Worm (Caenorhabditis elegans) whole organism, L4 larva: ENCODE measurements around the gene abhd-5.2.
A peak's percentile ranks its signal among the peaks of the same experiment; 100 is the strongest.

Source experiments
- D1046.2 ChIP-seq: fragments of 200-800 bp; sonication (Bioruptor generic); IDR thresholded peaks from 2 replicates; pipeline ENCODE4 v1.3.6; 2022; ENCODE audit warnings: missing genetic modification characterization, missing compliant biosample characterization
- F10B5.3 ChIP-seq: sonication (generic microtip); optimal IDR thresholded peaks from 2 replicates; lab custom pipeline; 2016; ENCODE audit warnings: mild to moderate bottlenecking, missing genetic modification characterization, missing compliant biosample characterization
- F49E8.2 ChIP-seq: sonication (generic microtip); optimal IDR thresholded peaks from 2 replicates; lab custom pipeline; 2016; ENCODE audit warnings: missing compliant biosample characterization, mild to moderate bottlenecking, missing genetic modification characterization, borderline replicate concordance
- R02D3.7 ChIP-seq: fragments of 150-350 bp; sonication (generic microtip); optimal IDR thresholded peaks from 3 replicates; lab custom pipeline; 2014; ENCODE audit warnings: missing biosample characterization, missing genetic modification characterization
- T20F7.1 ChIP-seq: fragments of 200-800 bp; sonication (Bioruptor generic); optimal IDR thresholded peaks from 2 replicates; lab custom pipeline; 2018; ENCODE audit warnings: mild to moderate bottlenecking, missing genetic modification characterization, missing compliant biosample characterization
- Y5F2A.4 ChIP-seq: fragments of 200-800 bp; sonication (Bioruptor generic); optimal IDR thresholded peaks from 2 replicates; lab custom pipeline; 2018; ENCODE audit warnings: mild to moderate bottlenecking, missing genetic modification characterization, missing compliant biosample characterization
- ZK337.2 ChIP-seq: fragments of 200-800 bp; sonication (Bioruptor generic); IDR thresholded peaks from 2 replicates; pipeline ENCODE4 v1.3.6; 2022; ENCODE audit warnings: missing genetic modification reagents, missing genetic modification characterization, missing compliant biosample characterization
- ZK546.5 ChIP-seq, 2 experiments: sonication (generic microtip); optimal IDR thresholded peaks; 2 replicates each; lab custom pipeline; 2017; ENCODE audit warnings: missing biosample characterization in 2 of 2, missing genetic modification characterization in 2 of 2
- aha-1 ChIP-seq: fragments of 150-350 bp; peaks from one replicate; lab custom pipeline; 2014; ENCODE audit warnings: missing biosample characterization, missing genetic modification characterization
- arid-1 ChIP-seq: fragments of 200-800 bp; sonication (Bioruptor generic); conservative IDR thresholded peaks from 2 replicates; pipeline ENCODE4 v1.3.6; 2022; ENCODE audit warnings: missing genetic modification reagents, missing genetic modification characterization, missing compliant biosample characterization
- ceh-32 ChIP-seq: sonication (generic microtip); optimal IDR thresholded peaks from 2 replicates; lab custom pipeline; 2016; ENCODE audit warnings: mild to moderate bottlenecking, missing genetic modification characterization, missing compliant biosample characterization; ENCODE audit not compliant: poor library complexity
- daf-16 ChIP-seq, 3 experiments: sonication (generic microtip); optimal IDR thresholded peaks; 2 replicates each; lab custom pipeline; 2016 to 2017; ENCODE audit warnings: missing genetic modification characterization in 3 of 3, missing genetic modification reagents in 3 of 3, mild to moderate bottlenecking in 2 of 3, missing compliant biosample characterization in 2 of 3, missing biosample characterization in 1 of 3, moderate library complexity in 1 of 3
- daf-19 ChIP-seq: fragments of 200-800 bp; sonication (Bioruptor generic); conservative IDR thresholded peaks from 2 replicates; pipeline ENCODE4 v1.3.6; 2022; ENCODE audit warnings: missing genetic modification characterization, missing compliant biosample characterization
- daf-8 ChIP-seq: fragments of 200-800 bp; sonication (Bioruptor generic); IDR thresholded peaks from 2 replicates; pipeline ENCODE4 v1.3.6; 2022; ENCODE audit warnings: missing genetic modification characterization, missing compliant biosample characterization
- dmd-8 ChIP-seq: fragments of 200-800 bp; sonication (Bioruptor generic); IDR thresholded peaks from 2 replicates; pipeline ENCODE4 v1.3.6; 2022; ENCODE audit warnings: missing genetic modification characterization, missing compliant biosample characterization
- dmd-9 ChIP-seq: fragments of 200-800 bp; sonication (Bioruptor generic); IDR thresholded peaks from 2 replicates; pipeline ENCODE4 v1.3.6; 2022; ENCODE audit warnings: missing genetic modification reagents, missing genetic modification characterization, missing compliant biosample characterization
- duxl-1 ChIP-seq: sonication (generic microtip); optimal IDR thresholded peaks from 2 replicates; lab custom pipeline; 2016; ENCODE audit warnings: mild to moderate bottlenecking, missing genetic modification characterization, moderate library complexity, missing compliant biosample characterization; ENCODE audit not compliant: poor library complexity
- dve-1 ChIP-seq: sonication (generic microtip); optimal IDR thresholded peaks from 2 replicates; lab custom pipeline; 2017; ENCODE audit warnings: antibody characterized with exemption, mild to moderate bottlenecking, missing genetic modification characterization, missing compliant biosample characterization; ENCODE audit not compliant: insufficient read depth
- hif-1 ChIP-seq, 2 experiments: sonication (generic microtip); optimal IDR thresholded peaks; 2 replicates each; lab custom pipeline; 2016 to 2017; ENCODE audit warnings: missing compliant biosample characterization in 2 of 2, missing genetic modification characterization in 2 of 2, missing genetic modification reagents in 2 of 2, missing genotype in 2 of 2, mild to moderate bottlenecking in 1 of 2
- hlh-11 ChIP-seq: fragments of 200-800 bp; sonication (Bioruptor generic); optimal IDR thresholded peaks from 2 replicates; lab custom pipeline; 2018; ENCODE audit warnings: mild to moderate bottlenecking, missing genetic modification characterization, missing compliant biosample characterization
- hlh-30 ChIP-seq: sonication (generic microtip); optimal IDR thresholded peaks from 2 replicates; lab custom pipeline; 2017; ENCODE audit warnings: antibody characterized with exemption, mild to moderate bottlenecking, missing genetic modification characterization, missing compliant biosample characterization; ENCODE audit not compliant: insufficient read depth
- lim-7 ChIP-seq: fragments of 200-800 bp; sonication (Bioruptor generic); IDR thresholded peaks from 2 replicates; pipeline ENCODE4 v1.3.6; 2022; ENCODE audit warnings: missing genetic modification characterization, missing compliant biosample characterization
- lin-1 ChIP-seq: fragments of 200-800 bp; sonication (Bioruptor generic); IDR thresholded peaks from 2 replicates; pipeline ENCODE4 v1.3.6; 2022; ENCODE audit warnings: missing genetic modification reagents, missing genetic modification characterization, missing compliant biosample characterization
- lin-29 ChIP-seq: fragments of 200-800 bp; sonication (Bioruptor generic); IDR thresholded peaks from 2 replicates; pipeline ENCODE4 v1.3.6; 2022; ENCODE audit warnings: missing genetic modification reagents, missing genetic modification characterization, missing compliant biosample characterization
- lsy-2 ChIP-seq, 2 experiments: fragments of 150-350 bp in 1 of 2; sonication (generic microtip) in 1 of 2; optimal IDR thresholded peaks; 2 replicates each; lab custom pipeline; 2014 to 2017; ENCODE audit warnings: missing biosample characterization in 2 of 2, missing genetic modification characterization in 2 of 2
- madf-5 ChIP-seq, 2 experiments: fragments of 200-800 bp; sonication (Bioruptor generic); IDR thresholded peaks; 2 replicates each; pipeline ENCODE4 v1.3.6; 2022; ENCODE audit warnings: missing compliant biosample characterization in 2 of 2, missing genetic modification characterization in 2 of 2
- madf-9 ChIP-seq: fragments of 200-800 bp; sonication (Bioruptor generic); conservative IDR thresholded peaks from 2 replicates; pipeline ENCODE4 v1.3.6; 2022; ENCODE audit warnings: missing genetic modification reagents, missing genetic modification characterization, missing compliant biosample characterization
- mdl-1 ChIP-seq, 2 experiments: fragments of 150-350 bp in 1 of 2; sonication (generic microtip) in 1 of 2; optimal IDR thresholded peaks; 2 replicates each; lab custom pipeline; 2014 to 2017; ENCODE audit warnings: missing biosample characterization in 2 of 2, missing genetic modification characterization in 2 of 2
- mep-1 ChIP-seq: fragments of 150-350 bp; sonication (generic microtip); optimal IDR thresholded peaks from 3 replicates; lab custom pipeline; 2014; ENCODE audit warnings: missing biosample characterization, missing genetic modification characterization
- mes-2 ChIP-seq: sonication (generic microtip); optimal IDR thresholded peaks from 2 replicates; lab custom pipeline; 2016; ENCODE audit warnings: missing genotype, mild to moderate bottlenecking, missing genetic modification characterization, missing compliant biosample characterization; ENCODE audit not compliant: poor library complexity, severe bottlenecking
- nhr-10 ChIP-seq: fragments of 150-350 bp; optimal IDR thresholded peaks from 2 replicates; lab custom pipeline; 2014; ENCODE audit warnings: missing biosample characterization, missing genetic modification characterization
- nhr-11 ChIP-seq: fragments of 150-350 bp; optimal IDR thresholded peaks from 2 replicates; lab custom pipeline; 2014; ENCODE audit warnings: missing biosample characterization, missing genetic modification characterization
- nhr-25 ChIP-seq: sonication (generic microtip); optimal IDR thresholded peaks from 2 replicates; lab custom pipeline; 2017; ENCODE audit warnings: missing genetic modification characterization, mild to moderate bottlenecking, missing compliant biosample characterization, antibody characterized with exemption, moderate library complexity, borderline replicate concordance; ENCODE audit not compliant: insufficient read depth
- nhr-28 ChIP-seq: fragments of 150-350 bp; optimal IDR thresholded peaks from 2 replicates; lab custom pipeline; 2014; ENCODE audit warnings: missing biosample characterization, missing genetic modification characterization
- nhr-48 ChIP-seq: sonication (generic microtip); optimal IDR thresholded peaks from 2 replicates; lab custom pipeline; 2016; ENCODE audit warnings: mild to moderate bottlenecking, missing genetic modification characterization, missing compliant biosample characterization
- nhr-76 ChIP-seq: fragments of 150-350 bp; optimal IDR thresholded peaks from 2 replicates; lab custom pipeline; 2014; ENCODE audit warnings: missing biosample characterization, missing genetic modification characterization
- php-3 ChIP-seq: fragments of 200-800 bp; sonication (Bioruptor generic); IDR thresholded peaks from 2 replicates; pipeline ENCODE4 v1.3.6; 2022; ENCODE audit warnings: missing genetic modification reagents, missing genetic modification characterization, missing compliant biosample characterization
- rbr-2 ChIP-seq: sonication (generic microtip); optimal IDR thresholded peaks from 2 replicates; lab custom pipeline; 2016; ENCODE audit warnings: missing genotype, missing genetic modification characterization, missing compliant biosample characterization
- saeg-2 ChIP-seq: fragments of 200-800 bp; sonication (Bioruptor generic); IDR thresholded peaks from 2 replicates; pipeline ENCODE4 v1.3.6; 2022; ENCODE audit warnings: missing genetic modification reagents, missing genetic modification characterization, missing compliant biosample characterization
- sdz-12 ChIP-seq: fragments of 200-800 bp; sonication (Bioruptor generic); optimal IDR thresholded peaks from 2 replicates; lab custom pipeline; 2018; ENCODE audit warnings: mild to moderate bottlenecking, missing genetic modification characterization, missing compliant biosample characterization
- set-16 ChIP-seq: fragments of 200-800 bp; sonication (Bioruptor generic); IDR thresholded peaks from 2 replicates; pipeline ENCODE4 v1.3.6; 2022; ENCODE audit warnings: missing genetic modification reagents, missing genetic modification characterization, missing compliant biosample characterization
- skn-1 ChIP-seq: fragments of 150-350 bp; optimal IDR thresholded peaks from 2 replicates; lab custom pipeline; 2014; ENCODE audit warnings: missing biosample characterization, missing genetic modification characterization
- spr-1 ChIP-seq: sonication (generic microtip); optimal IDR thresholded peaks from 2 replicates; lab custom pipeline; 2016; ENCODE audit warnings: mild to moderate bottlenecking, missing genetic modification characterization, missing compliant biosample characterization
- spr-3 ChIP-seq: fragments of 200-800 bp; sonication (Bioruptor generic); optimal IDR thresholded peaks from 2 replicates; lab custom pipeline; 2018; ENCODE audit warnings: mild to moderate bottlenecking, missing genetic modification characterization, missing compliant biosample characterization
- tag-97 ChIP-seq: fragments of 200-800 bp; sonication (Bioruptor generic); IDR thresholded peaks from 2 replicates; pipeline ENCODE4 v1.3.6; 2022; ENCODE audit warnings: missing genetic modification characterization, missing compliant biosample characterization
- unc-130 ChIP-seq: sonication (generic microtip); optimal IDR thresholded peaks from 2 replicates; lab custom pipeline; 2016; ENCODE audit warnings: missing genetic modification reagents, missing genetic modification characterization, missing compliant biosample characterization

abhd-5.2 gene

DNA sequence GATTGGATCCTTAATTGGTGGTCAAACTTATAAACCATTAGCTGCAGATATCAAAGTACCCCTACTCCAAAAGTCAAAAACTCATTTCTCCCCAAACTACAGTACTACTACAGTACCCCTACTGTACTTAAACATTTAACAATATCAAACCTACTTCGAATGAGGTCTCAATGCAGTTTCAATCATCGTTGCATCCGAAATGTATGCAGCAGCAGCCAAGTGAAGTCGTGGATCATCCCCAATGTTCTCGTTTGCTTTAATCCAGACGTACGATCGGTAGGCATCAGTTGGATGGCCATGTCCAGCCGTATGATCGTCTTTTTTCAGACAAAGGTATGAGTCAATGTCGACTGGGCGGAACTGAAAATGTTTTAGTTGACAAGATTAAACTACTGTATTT, 13.1 kb downstream of the abhd-5.2 start:
- peak; percentile 91 for TF ChIP-seq aha-1 (tag; lab: Kevin White, UChicago)
- no peak for TF ChIP-seq unc-130
- TF ChIP-seq, all 104 proteins: peak for 1

DNA sequence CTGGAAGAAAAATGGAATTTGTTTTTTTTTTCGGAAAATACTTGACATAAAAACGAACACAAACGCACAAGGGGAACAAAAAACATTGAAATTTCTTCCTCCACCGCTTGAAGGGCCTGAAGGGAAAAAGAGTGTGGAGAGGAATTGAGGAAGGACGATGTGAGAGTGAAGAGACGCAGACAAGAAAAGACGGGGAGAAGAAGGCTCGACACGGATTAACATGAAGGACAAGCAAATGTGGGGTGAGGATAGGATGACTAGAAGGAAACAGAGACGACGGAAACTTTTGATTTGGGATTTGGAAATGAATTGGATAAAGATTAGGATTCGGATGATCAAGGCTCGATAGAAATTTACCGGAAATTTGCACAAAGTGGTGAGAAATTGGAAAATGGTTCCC, 16.0 kb downstream of the abhd-5.2 start:
- TF ChIP-seq T20F7.1 (GFP tag; lab: Kevin White, UChicago) = no peak
- no peak for TF ChIP-seq skn-1 (tag; lab: Kevin White, UChicago)
- TF ChIP-seq lin-29 (GFP tag; lab: Robert Waterston, UW) = no peak
- TF ChIP-seq saeg-2 (GFP tag; lab: Robert Waterston, UW) = no peak
- no peak for TF ChIP-seq dve-1
- TF ChIP-seq set-16 (GFP tag; lab: Robert Waterston, UW) = no peak
- TF ChIP-seq aha-1 (tag; lab: Kevin White, UChicago) = peak; percentile 27
- peak in 1 of 2 experiments; percentile 5 for TF ChIP-seq lsy-2 (tag; optimal IDR thresholded peaks at IDR 0.05; lab: Kevin White, UChicago)
- no peak for TF ChIP-seq F49E8.2
- peak; percentile 48 for TF ChIP-seq rbr-2 (tag; lab: Kevin White, UChicago)

DNA sequence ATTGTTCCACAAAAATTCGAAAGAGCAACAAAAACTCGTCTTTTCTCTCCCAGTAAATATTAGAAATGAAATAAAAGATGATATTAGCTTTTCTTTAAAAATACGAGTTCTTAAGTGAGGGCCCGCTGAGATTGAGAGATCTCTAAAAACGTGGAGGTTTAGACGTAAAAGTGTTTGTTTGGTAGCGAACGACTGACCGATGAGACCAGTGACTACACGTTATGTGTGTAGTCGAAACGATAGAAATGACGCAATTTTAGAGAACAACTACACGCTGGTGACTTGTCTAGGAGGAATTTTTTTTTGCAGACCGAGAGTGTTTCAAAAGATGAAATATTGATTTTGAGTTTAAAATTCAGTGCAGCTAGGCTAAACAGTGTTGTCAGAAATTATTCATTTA, 18.3 kb downstream of the abhd-5.2 start, which contains the start of gene C37H5.13:
Gene C37H5.13 (minus strand): TSS at position 229 of the 400 bp plus-strand sequence.
- TF ChIP-seq aha-1 (tag; lab: Kevin White, UChicago) (no peak), dmd-9 (GFP tag; lab: Robert Waterston, UW) (no peak), spr-1 (no peak), D1046.2 (no peak), daf-19 (GFP tag; lab: Robert Waterston, UW) (no peak), daf-16 (GFP tag; optimal IDR thresholded peaks at IDR 0.05; lab: Kevin White, UChicago) (no peak), daf-16 (tag; optimal IDR thresholded peaks at IDR 0.05; lab: Kevin White, UChicago) (peak; percentile 42), nhr-10 (tag; lab: Kevin White, UChicago) (no peak), dmd-8 (GFP tag; lab: Robert Waterston, UW) (no peak), mdl-1 (tag; optimal IDR thresholded peaks at IDR 0.05; lab: Kevin White, UChicago) (peak in 1 of 2 experiments; percentile 27), daf-8 (GFP tag; lab: Robert Waterston, UW) (no peak), hlh-30 (peak; percentile 48), madf-9 (GFP tag; lab: Robert Waterston, UW) (no peak), mes-2 (tag; lab: Kevin White, UChicago) (no peak), hlh-11 (tag; lab: Kevin White, UChicago) (no peak), R02D3.7 (no peak), sdz-12 (GFP tag; lab: Kevin White, UChicago) (no peak), arid-1 (GFP tag; lab: Robert Waterston, UW) (no peak), mep-1 (tag; lab: Kevin White, UChicago) (peak; percentile 28), ZK337.2 (GFP tag; lab: Robert Waterston, UW) (no peak), nhr-25 (tag; lab: Kevin White, UChicago) (no peak), php-3 (no peak), lim-7 (GFP tag; lab: Robert Waterston, UW) (no peak), hif-1 (tag; optimal IDR thresholded peaks at IDR 0.05; lab: Kevin White, UChicago) (peak in 1 of 2 experiments; percentile 2), ceh-32 (no peak), lin-1 (GFP tag; lab: Robert Waterston, UW) (no peak), F10B5.3 (tag; lab: Kevin White, UChicago) (no peak), nhr-11 (peak; percentile 11), madf-5 (GFP tag; IDR thresholded peaks at IDR 0.05; lab: Robert Waterston, UW) (no peak), tag-97 (GFP tag; lab: Robert Waterston, UW) (no peak), dve-1 (peak; percentile 45), nhr-48 (tag; lab: Kevin White, UChicago) (no peak), set-16 (GFP tag; lab: Robert Waterston, UW) (no peak), unc-130 (no peak), nhr-76 (tag; lab: Kevin White, UChicago) (no peak), Y5F2A.4 (GFP tag; lab: Kevin White, UChicago) (no peak), spr-3 (GFP tag; lab: Kevin White, UChicago) (no peak), ZK546.5 (tag; optimal IDR thresholded peaks at IDR 0.05; lab: Kevin White, UChicago) (no peak), lsy-2 (tag; optimal IDR thresholded peaks at IDR 0.05; lab: Kevin White, UChicago) (peak in 1 of 2 experiments; percentile 19), nhr-28 (peak; percentile 98), duxl-1 (tag; lab: Kevin White, UChicago) (no peak)
